Fruit fly (Drosophila melanogaster) whole organism, embryonic: ENCODE data around the gene CG8993.

Source experiments
- Abd-B ChIP-seq: fragments of 200-800 bp; sonication (Bioruptor generic); optimal IDR thresholded peaks from 2 replicates; lab custom pipeline; 2018; ENCODE audit warnings: missing biosample characterization, mild to moderate bottlenecking, missing genetic modification characterization, moderate library complexity
- Ada2b ChIP-seq: fragments of 200-800 bp; sonication (Bioruptor generic); IDR thresholded peaks from 2 replicates; pipeline ENCODE4 v1.3.6; 2022; ENCODE audit warnings: missing biosample characterization, missing genetic modification characterization
- CG10274 ChIP-seq: fragments of 200-800 bp; sonication (Bioruptor generic); optimal IDR thresholded peaks from 3 replicates; lab custom pipeline; 2017; ENCODE audit warnings: missing biosample characterization, mild to moderate bottlenecking, missing genetic modification characterization
- CG10321 ChIP-seq: fragments of 200-800 bp; sonication (Bioruptor generic); IDR thresholded peaks from 2 replicates; pipeline ENCODE4 v1.3.6; 2022; ENCODE audit warnings: missing biosample characterization, missing genetic modification characterization
- CG11723 ChIP-seq: fragments of 200-800 bp; sonication (Bioruptor generic); optimal IDR thresholded peaks from 2 replicates; lab custom pipeline; 2017; ENCODE audit warnings: missing biosample characterization, mild to moderate bottlenecking, missing genetic modification characterization
- CG14965 ChIP-seq: fragments of 200-800 bp; sonication (Bioruptor generic); optimal IDR thresholded peaks from 2 replicates; lab custom pipeline; 2016; ENCODE audit warnings: missing biosample characterization, missing genetic modification characterization, borderline replicate concordance
- CG17361 ChIP-seq: fragments of 200-800 bp; sonication (Bioruptor generic); IDR thresholded peaks from 3 replicates; pipeline ENCODE4 v1.3.6; 2022; ENCODE audit warnings: missing biosample characterization, missing genetic modification characterization
- CG2202 ChIP-seq: fragments of 200-800 bp; sonication (Bioruptor generic); optimal IDR thresholded peaks from 2 replicates; lab custom pipeline; 2018; ENCODE audit warnings: missing biosample characterization, mild to moderate bottlenecking, missing genetic modification characterization
- CG2678 ChIP-seq: fragments of 200-800 bp; sonication (Bioruptor generic); optimal IDR thresholded peaks from 3 replicates; lab custom pipeline; 2019; ENCODE audit warnings: missing biosample characterization, mild to moderate bottlenecking, missing genetic modification characterization, moderate library complexity
- CG2889 ChIP-seq: fragments of 200-800 bp; sonication (Bioruptor generic); IDR thresholded peaks from 3 replicates; pipeline ENCODE4 v1.3.6; 2022; ENCODE audit warnings: missing biosample characterization, missing genetic modification characterization
- CG33557 ChIP-seq: fragments of 200-800 bp; sonication (Bioruptor generic); optimal IDR thresholded peaks from 2 replicates; lab custom pipeline; 2019; ENCODE audit warnings: missing biosample characterization, mild to moderate bottlenecking, missing genetic modification characterization, moderate library complexity
- CG4617 ChIP-seq: fragments of 200-800 bp; sonication (Bioruptor generic); optimal IDR thresholded peaks from 3 replicates; lab custom pipeline; 2016; ENCODE audit warnings: missing biosample characterization, missing genetic modification characterization, borderline replicate concordance
- CG6813 ChIP-seq: fragments of 200-800 bp; sonication (Bioruptor generic); optimal IDR thresholded peaks from 2 replicates; lab custom pipeline; 2017; ENCODE audit warnings: missing biosample characterization, missing genetic modification characterization, mild to moderate bottlenecking, moderate library complexity, missing genetic modification reagents
- CG8765 ChIP-seq: fragments of 200-800 bp; sonication (Bioruptor generic); IDR thresholded peaks from 2 replicates; pipeline ENCODE4 v1.3.6; 2022; ENCODE audit warnings: missing biosample characterization, missing genetic modification characterization
- CG9797 ChIP-seq: fragments of 200-800 bp; sonication (Bioruptor generic); optimal IDR thresholded peaks from 3 replicates; lab custom pipeline; 2018; ENCODE audit warnings: missing biosample characterization, mild to moderate bottlenecking, missing genetic modification characterization
- Dek ChIP-seq: fragments of 200-800 bp; sonication (Bioruptor generic); optimal IDR thresholded peaks from 3 replicates; lab custom pipeline; 2019; ENCODE audit warnings: missing biosample characterization, mild to moderate bottlenecking, missing genetic modification characterization, moderate library complexity
- Dref ChIP-seq: fragments of 200-800 bp; sonication (Bioruptor generic); IDR thresholded peaks from 2 replicates; pipeline ENCODE4 v1.3.6; 2022; ENCODE audit warnings: missing biosample characterization, missing genetic modification characterization
- Drgx ChIP-seq: fragments of 200-800 bp; sonication (Bioruptor generic); IDR thresholded peaks from 2 replicates; pipeline ENCODE4 v1.3.6; 2022; ENCODE audit warnings: missing biosample characterization, missing genetic modification characterization
- E2f1 ChIP-seq: fragments of 200-800 bp; sonication (Bioruptor generic); IDR thresholded peaks from 2 replicates; pipeline ENCODE4 v1.3.6; 2022; ENCODE audit warnings: missing biosample characterization, missing genetic modification characterization
- Gug ChIP-seq: fragments of 200-800 bp; sonication (Bioruptor generic); IDR thresholded peaks from 4 replicates; pipeline ENCODE4 v1.3.6; 2022; ENCODE audit warnings: missing biosample characterization, missing genetic modification characterization
- H15 ChIP-seq: fragments of 200-800 bp; sonication (Bioruptor generic); IDR thresholded peaks from 3 replicates; pipeline ENCODE4 v1.3.6; 2022; ENCODE audit warnings: missing biosample characterization, missing genetic modification characterization
- Hand ChIP-seq: fragments of 200-800 bp; sonication (Bioruptor generic); optimal IDR thresholded peaks from 2 replicates; lab custom pipeline; 2017; ENCODE audit warnings: mild to moderate bottlenecking, missing biosample characterization, missing genetic modification reagents, missing genetic modification characterization
- HmgD ChIP-seq: fragments of 200-800 bp; sonication (Bioruptor generic); optimal IDR thresholded peaks from 3 replicates; lab custom pipeline; 2016; ENCODE audit warnings: missing biosample characterization, missing genetic modification characterization
- Hmx ChIP-seq: fragments of 200-800 bp; sonication (Bioruptor generic); optimal IDR thresholded peaks from 2 replicates; lab custom pipeline; 2016; ENCODE audit warnings: missing biosample characterization, missing genetic modification characterization
- MBD-R2 ChIP-seq: fragments of 200-800 bp; sonication (Bioruptor generic); IDR thresholded peaks from 2 replicates; pipeline ENCODE4 v1.3.6; 2022; ENCODE audit warnings: missing biosample characterization, missing genetic modification characterization
- MESR4 ChIP-seq: fragments of 200-800 bp; sonication (Bioruptor generic); optimal IDR thresholded peaks from 2 replicates; lab custom pipeline; 2018; ENCODE audit warnings: missing biosample characterization, mild to moderate bottlenecking, missing genetic modification characterization, moderate library complexity
- Mes4 ChIP-seq: fragments of 200-800 bp; sonication (Bioruptor generic); optimal IDR thresholded peaks from 2 replicates; lab custom pipeline; 2016; ENCODE audit warnings: missing biosample characterization, missing genetic modification characterization
- Neu2 ChIP-seq: fragments of 200-800 bp; sonication (Bioruptor generic); optimal IDR thresholded peaks from 3 replicates; lab custom pipeline; 2016; ENCODE audit warnings: missing biosample characterization, missing genetic modification characterization, borderline replicate concordance
- Nf-YB ChIP-seq: fragments of 200-800 bp; sonication (Bioruptor generic); optimal IDR thresholded peaks from 3 replicates; lab custom pipeline; 2019; ENCODE audit warnings: missing biosample characterization, mild to moderate bottlenecking, missing genetic modification characterization, moderate library complexity
- Opbp ChIP-seq: fragments of 200-800 bp; sonication (Bioruptor generic); IDR thresholded peaks from 3 replicates; pipeline ENCODE4 v1.3.6; 2022; ENCODE audit warnings: missing biosample characterization, missing genetic modification characterization; ENCODE audit not compliant: partially characterized antibody
- Side ChIP-seq: fragments of 200-800 bp; sonication (Bioruptor generic); optimal IDR thresholded peaks from 2 replicates; lab custom pipeline; 2016; ENCODE audit warnings: missing biosample characterization, missing genetic modification characterization
- Taf1 ChIP-seq: fragments of 200-800 bp; sonication (Bioruptor generic); IDR thresholded peaks from 2 replicates; pipeline ENCODE4 v1.3.6; 2022; ENCODE audit warnings: missing biosample characterization, missing genetic modification characterization
- chn ChIP-seq: fragments of 200-800 bp; sonication (Bioruptor generic); optimal IDR thresholded peaks from 2 replicates; lab custom pipeline; 2016; ENCODE audit warnings: missing biosample characterization, missing genetic modification characterization
- disco-r ChIP-seq: fragments of 200-800 bp; sonication (Bioruptor generic); optimal IDR thresholded peaks from 2 replicates; lab custom pipeline; 2016; ENCODE audit warnings: missing biosample characterization, missing genetic modification characterization
- dpn ChIP-seq, 2 experiments: fragments of 200-800 bp; sonication (Bioruptor generic); optimal IDR thresholded peaks; 3 replicates each; lab custom pipeline; 2016; ENCODE audit warnings: missing biosample characterization in 2 of 2, missing genetic modification characterization in 2 of 2
- esg ChIP-seq: fragments of 200-800 bp; sonication (Bioruptor generic); conservative IDR thresholded peaks from 2 replicates; pipeline ENCODE4 v1.3.6; 2022; ENCODE audit warnings: missing biosample characterization, missing genetic modification characterization
- fd3F ChIP-seq: fragments of 200-800 bp; sonication (Bioruptor generic); optimal IDR thresholded peaks from 2 replicates; lab custom pipeline; 2018; ENCODE audit warnings: missing biosample characterization, mild to moderate bottlenecking, missing genetic modification characterization, moderate library complexity
- h ChIP-seq: fragments of >200 bp; optimal IDR thresholded peaks from 2 replicates; lab custom pipeline; 2017
- hb ChIP-seq: fragments of 200-800 bp; sonication (Bioruptor generic); IDR thresholded peaks from 3 replicates; pipeline ENCODE4 v1.3.6; 2022; ENCODE audit warnings: missing biosample characterization, missing genetic modification characterization; ENCODE audit not compliant: partially characterized antibody
- her ChIP-seq: fragments of 200-800 bp; sonication (Bioruptor generic); optimal IDR thresholded peaks from 2 replicates; lab custom pipeline; 2016; ENCODE audit warnings: missing biosample characterization, missing genetic modification characterization
- lbe ChIP-seq: fragments of 200-800 bp; sonication (Bioruptor generic); optimal IDR thresholded peaks from 2 replicates; lab custom pipeline; 2016; ENCODE audit warnings: missing biosample characterization, mild to moderate bottlenecking, missing genetic modification characterization
- lola ChIP-seq, 3 experiments: fragments of >200 bp in 2 of 3; fragments of 200-800 bp in 1 of 3; sonication (Bioruptor generic) in 1 of 3; optimal IDR thresholded peaks; 2 replicates each; lab custom pipeline; 2017 to 2019; ENCODE audit warnings: missing biosample characterization in 3 of 3, missing genetic modification characterization in 3 of 3, mild to moderate bottlenecking in 1 of 3, moderate library complexity in 1 of 3
- pho ChIP-seq: fragments of 200-800 bp; sonication (Bioruptor generic); optimal IDR thresholded peaks from 2 replicates; lab custom pipeline; 2016; ENCODE audit warnings: missing biosample characterization, missing genetic modification characterization
- psq ChIP-seq: fragments of 200-800 bp; sonication (Bioruptor generic); optimal IDR thresholded peaks from 2 replicates; lab custom pipeline; 2017; ENCODE audit warnings: missing biosample characterization, missing genetic modification characterization
- run ChIP-seq: fragments of 200-800 bp; sonication (Bioruptor generic); optimal IDR thresholded peaks from 3 replicates; lab custom pipeline; 2018; ENCODE audit warnings: missing biosample characterization, mild to moderate bottlenecking, missing genetic modification characterization
- salm ChIP-seq: fragments of 200-800 bp; sonication (Bioruptor generic); optimal IDR thresholded peaks from 2 replicates; lab custom pipeline; 2018; ENCODE audit warnings: missing biosample characterization, mild to moderate bottlenecking, missing genetic modification characterization
- sima ChIP-seq: fragments of 200-800 bp; sonication (Bioruptor generic); optimal IDR thresholded peaks from 2 replicates; lab custom pipeline; 2016; ENCODE audit warnings: missing biosample characterization, missing genetic modification characterization
- slbo ChIP-seq: fragments of 200-800 bp; sonication (Bioruptor generic); IDR thresholded peaks from 2 replicates; pipeline ENCODE4 v1.3.6; 2022; ENCODE audit warnings: missing biosample characterization, missing genetic modification characterization
- tll ChIP-seq, 2 experiments: fragments of 200-800 bp in 1 of 2; fragments of >200 bp in 1 of 2; sonication (Bioruptor generic) in 1 of 2; optimal IDR thresholded peaks; 2 replicates each; lab custom pipeline; 2017 to 2019; ENCODE audit warnings: missing biosample characterization in 2 of 2, missing genetic modification characterization in 2 of 2, mild to moderate bottlenecking in 1 of 2, moderate library complexity in 1 of 2

The CG8993 gene

dm6 chr3L:2373421-2374043, 1.5 kb downstream of the CG8993 start, which contains the start of the genes mRpL23 and CG9004 (continued):
- TF ChIP-seq MBD-R2 (GFP tag; lab: Robert Waterston, UW) (peak; percentile 100), lbe (GFP tag; lab: Kevin White, UChicago) (peak; percentile 98), Side (GFP tag; lab: Kevin White, UChicago) (peak; percentile 98), sima (GFP tag; lab: Kevin White, UChicago) (peak; percentile 97), her (GFP tag; lab: Kevin White, UChicago) (peak; percentile 94), chn (GFP tag; lab: Kevin White, UChicago) (peak; percentile 99), CG33557 (GFP tag; lab: Kevin White, UChicago) (peak; percentile 96), CG2202 (tag; lab: Kevin White, UChicago) (peak; percentile 98), CG2889 (GFP tag; lab: Robert Waterston, UW) (peak; percentile 100), psq (GFP tag; lab: Kevin White, UChicago) (peak; percentile 96), E2f1 (peak; percentile 100), CG10321 (peak; percentile 91), HmgD (GFP tag; lab: Kevin White, UChicago) (peak; percentile 93), salm (peak; percentile 98), hb (no peak), H15 (GFP tag; lab: Robert Waterston, UW) (peak; percentile 100), Neu2 (GFP tag; lab: Kevin White, UChicago) (peak; percentile 92), Hmx (GFP tag; lab: Kevin White, UChicago) (peak; percentile 97), Ada2b (GFP tag; lab: Robert Waterston, UW) (peak; percentile 99), CG10274 (peak; percentile 91), pho (GFP tag; lab: Kevin White, UChicago) (peak; percentile 99), Mes4 (GFP tag; lab: Kevin White, UChicago) (peak; percentile 97), h (lab: Kevin White, UChicago) (no peak), CG9797 (GFP tag; lab: Kevin White, UChicago) (peak; percentile 70), Dek (peak; percentile 99), CG14965 (GFP tag; lab: Kevin White, UChicago) (peak; percentile 77), CG6813 (GFP tag; lab: Kevin White, UChicago) (peak; percentile 97), CG17361 (GFP tag; lab: Robert Waterston, UW) (peak; percentile 99), dpn (GFP tag; optimal IDR thresholded peaks at IDR 0.05; lab: Kevin White, UChicago) (peak; percentile 99), Gug (peak; percentile 99), run (tag; lab: Kevin White, UChicago) (peak; percentile 97), Hand (GFP tag; lab: Kevin White, UChicago) (peak; percentile 93), disco-r (peak; percentile 97), Drgx (GFP tag; lab: Robert Waterston, UW) (peak; percentile 100), CG2678 (tag; lab: Kevin White, UChicago) (peak; percentile 99), Abd-B (GFP tag; lab: Kevin White, UChicago) (peak; percentile 99), slbo (peak; percentile 100), lola (GFP tag; optimal IDR thresholded peaks at IDR 0.05; lab: Kevin White, UChicago) (peak in 1 of 3 experiments; percentile 99), esg (peak; percentile 100), fd3F (GFP tag; lab: Kevin White, UChicago) (peak; percentile 99), Nf-YB (peak; percentile 87), Taf1 (GFP tag; lab: Robert Waterston, UW) (peak; percentile 99), MESR4 (GFP tag; lab: Kevin White, UChicago) (peak; percentile 82), Opbp (GFP tag; lab: Robert Waterston, UW) (no peak; the same call in 2 of the 3 replicates), CG11723 (GFP tag; lab: Kevin White, UChicago) (peak; percentile 96), CG8765 (GFP tag; lab: Robert Waterston, UW) (peak; percentile 99), tll (GFP tag; optimal IDR thresholded peaks at IDR 0.05; lab: Kevin White, UChicago) (peak in 1 of 2 experiments; percentile 83), CG4617 (peak; percentile 100), Dref (peak; percentile 52)
